Fruit fly (Drosophila melanogaster) whole organism, pupa: ENCODE data around the gene Jhbp3.

Source experiments
- CG10348 ChIP-seq: fragments of 200-800 bp; sonication (Bioruptor generic); IDR thresholded peaks from 2 replicates; pipeline ENCODE4 v1.3.6; 2022; ENCODE audit warnings: missing biosample characterization, missing genetic modification characterization
- CG12605 ChIP-seq: fragments of 200-800 bp; sonication (Bioruptor generic); IDR thresholded peaks from 2 replicates; pipeline ENCODE4 v1.3.6; 2022; ENCODE audit warnings: missing biosample characterization, missing genetic modification characterization
- CG13204 ChIP-seq: fragments of 200-800 bp; sonication (Bioruptor generic); optimal IDR thresholded peaks from 2 replicates; lab custom pipeline; 2018; ENCODE audit warnings: missing biosample characterization, mild to moderate bottlenecking, missing genetic modification characterization, moderate library complexity
- CG14655 ChIP-seq: fragments of 200-800 bp; sonication (Bioruptor generic); optimal IDR thresholded peaks from 3 replicates; lab custom pipeline; 2017; ENCODE audit warnings: mild to moderate bottlenecking, missing biosample characterization, missing genetic modification reagents, missing genetic modification characterization
- CG15710 ChIP-seq: fragments of 200-800 bp; sonication (Bioruptor generic); optimal IDR thresholded peaks from 2 replicates; lab custom pipeline; 2018; ENCODE audit warnings: missing biosample characterization, mild to moderate bottlenecking, missing genetic modification characterization, moderate library complexity
- CG17806 ChIP-seq: fragments of 200-800 bp; sonication (Bioruptor generic); optimal IDR thresholded peaks from 2 replicates; lab custom pipeline; 2018; ENCODE audit warnings: missing biosample characterization, mild to moderate bottlenecking, missing genetic modification characterization, moderate library complexity
- CG32121 ChIP-seq: fragments of 200-800 bp; sonication (Bioruptor generic); IDR thresholded peaks from 2 replicates; pipeline ENCODE4 v1.3.6; 2022; ENCODE audit warnings: missing biosample characterization, missing genetic modification characterization
- CG34367 ChIP-seq: fragments of 200-800 bp; sonication (Bioruptor generic); optimal IDR thresholded peaks from 2 replicates; lab custom pipeline; 2018; ENCODE audit warnings: missing biosample characterization, mild to moderate bottlenecking, missing genetic modification characterization
- CG4496 ChIP-seq: fragments of 200-800 bp; sonication (Bioruptor generic); IDR thresholded peaks from 3 replicates; pipeline ENCODE4 v1.3.6; 2022; ENCODE audit warnings: missing biosample characterization, missing genetic modification characterization
- CG8159 ChIP-seq: fragments of 200-800 bp; sonication (Bioruptor generic); optimal IDR thresholded peaks from 3 replicates; lab custom pipeline; 2018; ENCODE audit warnings: missing biosample characterization, mild to moderate bottlenecking, missing genetic modification characterization, moderate library complexity
- CG8301 ChIP-seq: fragments of 200-800 bp; sonication (Bioruptor generic); optimal IDR thresholded peaks from 2 replicates; lab custom pipeline; 2018; ENCODE audit warnings: missing biosample characterization, mild to moderate bottlenecking, missing genetic modification characterization
- CG9948 ChIP-seq: fragments of 200-800 bp; sonication (Bioruptor generic); optimal IDR thresholded peaks from 2 replicates; lab custom pipeline; 2018; ENCODE audit warnings: missing biosample characterization, mild to moderate bottlenecking, missing genetic modification characterization, moderate library complexity
- D1 ChIP-seq: fragments of 200-800 bp; sonication (Bioruptor generic); optimal IDR thresholded peaks from 2 replicates; lab custom pipeline; 2018; ENCODE audit warnings: missing biosample characterization, mild to moderate bottlenecking, missing genetic modification characterization, moderate library complexity
- EcR ChIP-seq: fragments of 200-800 bp; sonication (Bioruptor generic); optimal IDR thresholded peaks from 3 replicates; lab custom pipeline; 2019; ENCODE audit warnings: missing biosample characterization, missing genetic modification characterization, mild to moderate bottlenecking, moderate library complexity, missing genetic modification reagents
- Ets98B ChIP-seq: fragments of 200-800 bp; sonication (Bioruptor generic); IDR thresholded peaks from 2 replicates; pipeline ENCODE4 v1.3.6; 2022; ENCODE audit warnings: missing biosample characterization, missing genetic modification characterization
- Pif1A ChIP-seq: fragments of 200-800 bp; sonication (Bioruptor generic); optimal IDR thresholded peaks from 3 replicates; lab custom pipeline; 2016; ENCODE audit warnings: missing biosample characterization, missing genetic modification characterization
- Pif1B ChIP-seq: fragments of 200-800 bp; sonication (Bioruptor generic); optimal IDR thresholded peaks from 3 replicates; lab custom pipeline; 2016; ENCODE audit warnings: missing biosample characterization, missing genetic modification characterization
- Snoo ChIP-seq: fragments of 200-800 bp; sonication (Bioruptor generic); optimal IDR thresholded peaks from 3 replicates; lab custom pipeline; 2017; ENCODE audit warnings: missing biosample characterization, mild to moderate bottlenecking, missing genetic modification characterization, inconsistent platforms
- fd96Ca ChIP-seq: fragments of 200-800 bp; sonication (Bioruptor generic); IDR thresholded peaks from 3 replicates; pipeline ENCODE4 v1.3.6; 2022; ENCODE audit warnings: missing biosample characterization, missing genetic modification characterization
- gl ChIP-seq: fragments of 200-800 bp; sonication (Bioruptor generic); optimal IDR thresholded peaks from 2 replicates; lab custom pipeline; 2018; ENCODE audit warnings: missing biosample characterization, mild to moderate bottlenecking, missing genetic modification characterization
- rn ChIP-seq: fragments of 200-800 bp; sonication (Bioruptor generic); IDR thresholded peaks from 2 replicates; pipeline ENCODE4 v1.3.6; 2022; ENCODE audit warnings: missing biosample characterization, missing genetic modification characterization

Gene Jhbp3

dm6 chr3R:4995549-4996277 is 40.7 kb upstream of the Jhbp3 start:
- no peak for TF ChIP-seq CG32121 (GFP tag; lab: Robert Waterston, UW)
- TF ChIP-seq CG14655 (GFP tag; lab: Kevin White, UChicago) = peak; percentile 15
- no peak for TF ChIP-seq CG34367 (tag; lab: Kevin White, UChicago)
- TF ChIP-seq D1 (tag; lab: Kevin White, UChicago) = no peak
- TF ChIP-seq Ets98B (GFP tag; lab: Robert Waterston, UW) = no peak
- peak; percentile 79 for TF ChIP-seq EcR (GFP tag; lab: Kevin White, UChicago)
- no peak for TF ChIP-seq fd96Ca (GFP tag; lab: Robert Waterston, UW)
- TF ChIP-seq CG8159 (tag; lab: Kevin White, UChicago) = peak; percentile 10
- peak; percentile 34 for TF ChIP-seq CG9948 (tag; lab: Kevin White, UChicago)
- TF ChIP-seq CG17806 (tag; lab: Kevin White, UChicago) = no peak
- no peak for TF ChIP-seq CG13204
- no peak for TF ChIP-seq rn (GFP tag; lab: Robert Waterston, UW)
- TF ChIP-seq Pif1A (GFP tag; lab: Kevin White, UChicago) = no peak
- no peak for TF ChIP-seq CG15710 (tag; lab: Kevin White, UChicago)
- TF ChIP-seq CG10348 (GFP tag; lab: Robert Waterston, UW) = no peak
- no peak for TF ChIP-seq CG8301 (tag; lab: Kevin White, UChicago)
- TF ChIP-seq gl = no peak
- TF ChIP-seq Pif1B (GFP tag; lab: Kevin White, UChicago) = no peak
- TF ChIP-seq CG4496 (GFP tag; lab: Robert Waterston, UW) = no peak
- no peak for TF ChIP-seq CG12605 (GFP tag; lab: Robert Waterston, UW)
- no peak for TF ChIP-seq Snoo (tag; lab: Kevin White, UChicago)

- TF ChIP-seq EcR (GFP tag; lab: Kevin White, UChicago) = no peak
- TF ChIP-seq gl = no peak
- no peak for TF ChIP-seq CG8301 (tag; lab: Kevin White, UChicago)
- no peak for TF ChIP-seq CG15710 (tag; lab: Kevin White, UChicago)
- no peak for TF ChIP-seq CG14655 (GFP tag; lab: Kevin White, UChicago)
- TF ChIP-seq Snoo (tag; lab: Kevin White, UChicago) = no peak
- TF ChIP-seq Pif1A (GFP tag; lab: Kevin White, UChicago) = no peak
These were observed 39.6 kb upstream of the Jhbp3 start for dm6 chr3R:4994659-4995058.

dm6 chr3R:4993385-4993784 is 38.3 kb upstream of the Jhbp3 start:
- no peak for TF ChIP-seq CG13204
- peak; percentile 39 for TF ChIP-seq EcR (GFP tag; lab: Kevin White, UChicago)

- no peak for TF ChIP-seq CG17806 (tag; lab: Kevin White, UChicago)
- peak; percentile 1 for TF ChIP-seq Snoo (tag; lab: Kevin White, UChicago)
- TF ChIP-seq, all 21 proteins: peak for 1
These were observed 37.2 kb upstream of the Jhbp3 start for dm6 chr3R:4992227-4992737.

dm6 chr3R:4989150-4990017 is 34.3 kb upstream of the Jhbp3 start:
- TF ChIP-seq CG8159 (tag; lab: Kevin White, UChicago) (peak; percentile 59), rn (GFP tag; lab: Robert Waterston, UW) (no peak), CG32121 (GFP tag; lab: Robert Waterston, UW) (no peak), Ets98B (GFP tag; lab: Robert Waterston, UW) (no peak), CG15710 (tag; lab: Kevin White, UChicago) (peak; percentile 18), CG14655 (GFP tag; lab: Kevin White, UChicago) (peak; percentile 18), Snoo (tag; lab: Kevin White, UChicago) (peak; percentile 41), CG34367 (tag; lab: Kevin White, UChicago) (no peak), CG8301 (tag; lab: Kevin White, UChicago) (no peak), Pif1A (GFP tag; lab: Kevin White, UChicago) (peak; percentile 17)

- TF ChIP-seq fd96Ca (GFP tag; lab: Robert Waterston, UW) (no peak), Snoo (tag; lab: Kevin White, UChicago) (no peak), CG12605 (GFP tag; lab: Robert Waterston, UW) (no peak), Pif1A (GFP tag; lab: Kevin White, UChicago) (no peak), Pif1B (GFP tag; lab: Kevin White, UChicago) (no peak)
These were observed 32.4 kb upstream of the Jhbp3 start for dm6 chr3R:4987408-4987807.
